Worm (Caenorhabditis elegans) whole organism, L3 larva: ENCODE data around the gene srj-53.

Source experiments
- aly-2 ChIP-seq: fragments of 150-350 bp; optimal IDR thresholded peaks from 2 replicates; lab custom pipeline; 2014; ENCODE audit warnings: missing biosample characterization, missing genetic modification characterization
- ama-1 ChIP-seq: fragments of 150-350 bp; optimal IDR thresholded peaks from 2 replicates; lab custom pipeline; 2018

The srj-53 gene

ce11 chrV:646129-646528, 48.4 kb downstream of the srj-53 start, which contains the start of gene F48G7.12:
F48G7.12 (minus strand) TSS chrV:646229.
- TF ChIP-seq aly-2 = no peak
- TF ChIP-seq ama-1 (lab: Kevin White, UChicago) = no peak
